Fruit fly (Drosophila melanogaster) whole organism, embryonic: Measurements from ENCODE around the gene CG6325.
A peak's percentile ranks its signal among the peaks of the same experiment; 100 is the strongest.

Experiments used
- Adf1 ChIP-seq: fragments of 200-800 bp; sonication (Bioruptor generic); IDR thresholded peaks from 2 replicates; pipeline ENCODE4 v1.3.6; 2022; ENCODE audit warnings: missing biosample characterization, missing genetic modification characterization
- CG10431 ChIP-seq: fragments of 200-800 bp; sonication (Bioruptor generic); optimal IDR thresholded peaks from 3 replicates; lab custom pipeline; 2018; ENCODE audit warnings: missing biosample characterization, mild to moderate bottlenecking, missing genetic modification characterization
- CG10565 ChIP-seq: fragments of 200-800 bp; sonication (Bioruptor generic); optimal IDR thresholded peaks from 3 replicates; lab custom pipeline; 2016; ENCODE audit warnings: missing biosample characterization, mild to moderate bottlenecking, missing genetic modification characterization
- CG10654 ChIP-seq: fragments of 200-800 bp; sonication (Bioruptor generic); optimal IDR thresholded peaks from 2 replicates; lab custom pipeline; 2016; ENCODE audit warnings: missing biosample characterization, missing genetic modification characterization
- CG12219 ChIP-seq: fragments of 200-800 bp; sonication (Bioruptor generic); optimal IDR thresholded peaks from 3 replicates; lab custom pipeline; 2018; ENCODE audit warnings: missing biosample characterization, mild to moderate bottlenecking, missing genetic modification characterization
- CG12299 ChIP-seq: fragments of 200-800 bp; sonication (Bioruptor generic); optimal IDR thresholded peaks from 2 replicates; lab custom pipeline; 2018; ENCODE audit warnings: missing biosample characterization, mild to moderate bottlenecking, missing genetic modification characterization
- CG13624 ChIP-seq: fragments of 200-800 bp; sonication (Bioruptor generic); optimal IDR thresholded peaks from 2 replicates; lab custom pipeline; 2016; ENCODE audit warnings: missing biosample characterization, missing genetic modification characterization
- CG14014 ChIP-seq: fragments of 200-800 bp; sonication (Bioruptor generic); IDR thresholded peaks from 2 replicates; pipeline ENCODE4 v1.3.6; 2022; ENCODE audit warnings: missing biosample characterization, missing genetic modification characterization
- CG1529 ChIP-seq: fragments of 200-800 bp; sonication (Bioruptor generic); optimal IDR thresholded peaks from 3 replicates; lab custom pipeline; 2018; ENCODE audit warnings: missing biosample characterization, missing genetic modification characterization
- CG15514 ChIP-seq: fragments of 200-800 bp; sonication (Bioruptor generic); optimal IDR thresholded peaks from 3 replicates; lab custom pipeline; 2017; ENCODE audit warnings: missing biosample characterization, missing genetic modification characterization, mild to moderate bottlenecking, moderate library complexity, missing genetic modification reagents
- CG17385 ChIP-seq: fragments of 200-800 bp; sonication (Bioruptor generic); optimal IDR thresholded peaks from 3 replicates; lab custom pipeline; 2018; ENCODE audit warnings: missing biosample characterization, mild to moderate bottlenecking, missing genetic modification characterization
- CG2120 ChIP-seq: fragments of 200-800 bp; sonication (Bioruptor generic); optimal IDR thresholded peaks from 3 replicates; lab custom pipeline; 2016; ENCODE audit warnings: missing biosample characterization, missing genetic modification characterization
- CG31365 ChIP-seq: fragments of 200-800 bp; sonication (Bioruptor generic); optimal IDR thresholded peaks from 2 replicates; lab custom pipeline; 2018; ENCODE audit warnings: missing biosample characterization, mild to moderate bottlenecking, missing genetic modification characterization
- CG42726 ChIP-seq: fragments of 200-800 bp; sonication (Bioruptor generic); IDR thresholded peaks from 2 replicates; pipeline ENCODE4 v1.3.6; 2022; ENCODE audit warnings: missing biosample characterization, missing genetic modification characterization; ENCODE audit not compliant: partially characterized antibody
- CG8388 ChIP-seq: fragments of 200-800 bp; sonication (Bioruptor generic); optimal IDR thresholded peaks from 2 replicates; lab custom pipeline; 2019; ENCODE audit warnings: missing biosample characterization, mild to moderate bottlenecking, missing genetic modification characterization, moderate library complexity
- CG9727 ChIP-seq: fragments of 200-800 bp; sonication (Bioruptor generic); optimal IDR thresholded peaks from 3 replicates; lab custom pipeline; 2017; ENCODE audit warnings: missing biosample characterization, mild to moderate bottlenecking, missing genetic modification characterization
- CG9876 ChIP-seq: fragments of 200-800 bp; sonication (Bioruptor generic); optimal IDR thresholded peaks from 2 replicates; lab custom pipeline; 2016; ENCODE audit warnings: missing biosample characterization, missing genetic modification characterization
- D19B ChIP-seq: fragments of 200-800 bp; sonication (Bioruptor generic); optimal IDR thresholded peaks from 2 replicates; lab custom pipeline; 2017; ENCODE audit warnings: missing biosample characterization, mild to moderate bottlenecking, missing genetic modification characterization
- Dfd ChIP-seq, 2 experiments: fragments of >200 bp; optimal IDR thresholded peaks; 2 replicates each; lab custom pipeline; 2017; ENCODE audit warnings: missing biosample characterization in 2 of 2, missing genetic modification characterization in 2 of 2
- Drgx ChIP-seq: fragments of 200-800 bp; sonication (Bioruptor generic); IDR thresholded peaks from 2 replicates; pipeline ENCODE4 v1.3.6; 2022; ENCODE audit warnings: missing biosample characterization, missing genetic modification characterization
- H2.0 ChIP-seq: fragments of 200-800 bp; sonication (Bioruptor generic); IDR thresholded peaks from 2 replicates; pipeline ENCODE4 v1.3.6; 2022; ENCODE audit warnings: missing biosample characterization, missing genetic modification characterization
- HHEX ChIP-seq: fragments of 200-800 bp; sonication (Bioruptor generic); optimal IDR thresholded peaks from 3 replicates; lab custom pipeline; 2017; ENCODE audit warnings: missing biosample characterization, mild to moderate bottlenecking, missing genetic modification characterization, missing genetic modification reagents
- HLH4C ChIP-seq: fragments of 200-800 bp; sonication (Bioruptor generic); IDR thresholded peaks from 3 replicates; pipeline ENCODE4 v1.3.6; 2022; ENCODE audit warnings: missing biosample characterization, missing genetic modification characterization; ENCODE audit not compliant: partially characterized antibody
- Hey ChIP-seq: fragments of 200-800 bp; sonication (Bioruptor generic); optimal IDR thresholded peaks from 3 replicates; lab custom pipeline; 2018; ENCODE audit warnings: missing biosample characterization, mild to moderate bottlenecking, missing genetic modification characterization
- Hmr ChIP-seq: fragments of 200-800 bp; sonication (Bioruptor generic); optimal IDR thresholded peaks from 3 replicates; lab custom pipeline; 2017; ENCODE audit warnings: mild to moderate bottlenecking, missing biosample characterization, missing genetic modification reagents, missing genetic modification characterization
- Hr3 ChIP-seq: fragments of 200-800 bp; sonication (Bioruptor generic); optimal IDR thresholded peaks from 3 replicates; lab custom pipeline; 2016; ENCODE audit warnings: missing biosample characterization, missing genetic modification characterization
- Hr39 ChIP-seq: fragments of >200 bp; optimal IDR thresholded peaks from 2 replicates; lab custom pipeline; 2017
- Max ChIP-seq: fragments of 200-800 bp; sonication (Bioruptor generic); optimal IDR thresholded peaks from 2 replicates; lab custom pipeline; 2016; ENCODE audit warnings: missing biosample characterization, mild to moderate bottlenecking, missing genetic modification characterization
- Sry-δ ChIP-seq: fragments of 200-800 bp; sonication (Bioruptor generic); optimal IDR thresholded peaks from 2 replicates; lab custom pipeline; 2016; ENCODE audit warnings: missing biosample characterization, missing genetic modification characterization
- YL-1 ChIP-seq: fragments of 200-800 bp; sonication (Bioruptor generic); optimal IDR thresholded peaks from 3 replicates; lab custom pipeline; 2017; ENCODE audit warnings: missing biosample characterization, mild to moderate bottlenecking, missing genetic modification characterization
- ato ChIP-seq: fragments of 200-800 bp; sonication (Bioruptor generic); IDR thresholded peaks from 2 replicates; pipeline ENCODE4 v1.3.6; 2022; ENCODE audit warnings: missing biosample characterization, missing genetic modification characterization; ENCODE audit not compliant: partially characterized antibody
- bsh ChIP-seq, 2 experiments: fragments of 200-800 bp; sonication (Bioruptor generic); optimal IDR thresholded peaks; 2 replicates each; lab custom pipeline; 2017 to 2018; ENCODE audit warnings: mild to moderate bottlenecking in 2 of 2, missing biosample characterization in 2 of 2, missing genetic modification characterization in 2 of 2, moderate library complexity in 1 of 2
- chm ChIP-seq: fragments of 200-800 bp; sonication (Bioruptor generic); IDR thresholded peaks from 2 replicates; pipeline ENCODE4 v1.3.6; 2022; ENCODE audit warnings: missing biosample characterization, missing genetic modification characterization
- dmrt11E ChIP-seq: fragments of 200-800 bp; sonication (Bioruptor generic); optimal IDR thresholded peaks from 3 replicates; lab custom pipeline; 2018; ENCODE audit warnings: missing biosample characterization, mild to moderate bottlenecking, missing genetic modification characterization, moderate library complexity
- en ChIP-seq: fragments of 200-800 bp; sonication (Bioruptor generic); optimal IDR thresholded peaks from 2 replicates; lab custom pipeline; 2016; ENCODE audit warnings: missing biosample characterization, missing genetic modification characterization
- fd102C ChIP-seq: fragments of 200-800 bp; sonication (Bioruptor generic); optimal IDR thresholded peaks from 2 replicates; lab custom pipeline; 2018; ENCODE audit warnings: missing biosample characterization, mild to moderate bottlenecking, missing genetic modification characterization, moderate library complexity
- fu2 ChIP-seq: fragments of 200-800 bp; sonication (Bioruptor generic); optimal IDR thresholded peaks from 2 replicates; lab custom pipeline; 2016; ENCODE audit warnings: missing biosample characterization, missing genetic modification characterization
- gcm ChIP-seq: fragments of 200-800 bp; sonication (Bioruptor generic); optimal IDR thresholded peaks from 2 replicates; lab custom pipeline; 2019; ENCODE audit warnings: missing biosample characterization, mild to moderate bottlenecking, missing genetic modification characterization, moderate library complexity
- her ChIP-seq: fragments of 200-800 bp; sonication (Bioruptor generic); optimal IDR thresholded peaks from 2 replicates; lab custom pipeline; 2016; ENCODE audit warnings: missing biosample characterization, missing genetic modification characterization
- klu ChIP-seq: fragments of 200-800 bp; sonication (Bioruptor generic); IDR thresholded peaks from 2 replicates; pipeline ENCODE4 v1.3.6; 2022; ENCODE audit warnings: missing biosample characterization, missing genetic modification characterization
- luna ChIP-seq: fragments of 200-800 bp; sonication (Bioruptor generic); optimal IDR thresholded peaks from 2 replicates; lab custom pipeline; 2016; ENCODE audit warnings: missing biosample characterization, missing genetic modification characterization
- maf-S ChIP-seq: fragments of 200-800 bp; sonication (Bioruptor generic); optimal IDR thresholded peaks from 2 replicates; lab custom pipeline; 2016; ENCODE audit warnings: missing biosample characterization, missing genetic modification characterization
- prd ChIP-seq, 3 experiments: fragments of >200 bp in 2 of 3; fragments of 200-800 bp in 1 of 3; sonication (Bioruptor generic) in 1 of 3; optimal IDR thresholded peaks in 2 of 3; IDR thresholded peaks in 1 of 3; 2 replicates in 2 of 3; 3 replicates in 1 of 3; pipeline versions ENCODE4 v1.3.6 to Lab custom; 2017 to 2022; ENCODE audit warnings: missing biosample characterization in 1 of 3, missing genetic modification characterization in 1 of 3
- pros ChIP-seq: fragments of 200-800 bp; sonication (Bioruptor generic); optimal IDR thresholded peaks from 3 replicates; lab custom pipeline; 2019; ENCODE audit warnings: missing biosample characterization, mild to moderate bottlenecking, missing genetic modification characterization, moderate library complexity
- psq ChIP-seq: fragments of 200-800 bp; sonication (Bioruptor generic); optimal IDR thresholded peaks from 2 replicates; lab custom pipeline; 2017; ENCODE audit warnings: missing biosample characterization, missing genetic modification characterization
- rib ChIP-seq: fragments of 200-800 bp; sonication (Bioruptor generic); IDR thresholded peaks from 2 replicates; pipeline ENCODE4 v1.3.6; 2022; ENCODE audit warnings: missing biosample characterization, missing genetic modification characterization
- sens ChIP-seq: fragments of 200-800 bp; sonication (Bioruptor generic); peaks from one replicate; lab custom pipeline; 2016; ENCODE audit warnings: missing biosample characterization, missing genetic modification characterization
- sim ChIP-seq: fragments of 200-800 bp; sonication (Bioruptor generic); IDR thresholded peaks from 2 replicates; pipeline ENCODE4 v1.3.6; 2022; ENCODE audit warnings: missing biosample characterization, missing genetic modification characterization
- ssp ChIP-seq: fragments of 200-800 bp; sonication (Bioruptor generic); IDR thresholded peaks from 2 replicates; pipeline ENCODE4 v1.3.6; 2022; ENCODE audit warnings: missing biosample characterization, missing genetic modification characterization
- tgo ChIP-seq: fragments of 200-800 bp; sonication (Bioruptor generic); IDR thresholded peaks from 3 replicates; pipeline ENCODE4 v1.3.6; 2022; ENCODE audit warnings: missing biosample characterization, missing genetic modification characterization
- tll ChIP-seq, 2 experiments: fragments of 200-800 bp in 1 of 2; fragments of >200 bp in 1 of 2; sonication (Bioruptor generic) in 1 of 2; optimal IDR thresholded peaks; 2 replicates each; lab custom pipeline; 2017 to 2019; ENCODE audit warnings: missing biosample characterization in 2 of 2, missing genetic modification characterization in 2 of 2, mild to moderate bottlenecking in 1 of 2, moderate library complexity in 1 of 2
- wek ChIP-seq: fragments of 200-800 bp; sonication (Bioruptor generic); optimal IDR thresholded peaks from 3 replicates; lab custom pipeline; 2018; ENCODE audit warnings: missing biosample characterization, mild to moderate bottlenecking, missing genetic modification characterization, moderate library complexity

Gene CG6325

DNA sequence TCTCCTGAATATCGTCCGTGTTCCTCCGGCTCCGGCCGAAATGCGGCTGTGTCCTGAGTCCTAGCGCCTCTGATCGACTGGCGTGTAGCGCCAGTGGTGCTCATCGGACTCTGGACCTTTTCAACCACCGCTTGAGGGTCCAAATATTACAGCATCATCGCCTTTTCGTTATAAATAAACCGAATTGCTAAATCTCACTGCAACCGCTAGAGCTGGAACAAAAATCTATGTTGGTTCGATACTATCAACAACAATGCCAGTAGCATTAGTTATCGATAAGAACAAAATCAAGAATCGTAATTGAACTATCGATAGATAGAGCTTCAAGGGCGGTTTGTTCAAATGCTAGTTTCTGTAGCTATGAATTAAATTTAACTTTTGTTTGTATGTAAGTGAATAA lies at the start of gene CG6325:
Gene CG6325 (minus strand): TSS at position 220 of the 400 bp plus-strand sequence.
- TF ChIP-seq HHEX (GFP tag; lab: Kevin White, UChicago) = no peak
- no peak for TF ChIP-seq wek (GFP tag; lab: Kevin White, UChicago)
- TF ChIP-seq CG2120 (GFP tag; lab: Kevin White, UChicago) = peak; percentile 24
- no peak for TF ChIP-seq rib (GFP tag; lab: Robert Waterston, UW)
- TF ChIP-seq Sry-δ (GFP tag; lab: Kevin White, UChicago) = peak; percentile 97
- no peak for TF ChIP-seq Max (GFP tag; lab: Kevin White, UChicago)
- TF ChIP-seq maf-S (GFP tag; lab: Kevin White, UChicago) = no peak
- no peak for TF ChIP-seq sim (GFP tag; lab: Robert Waterston, UW)
- TF ChIP-seq Hr39 = no peak
- no peak for TF ChIP-seq CG12219 (GFP tag; lab: Kevin White, UChicago)
- TF ChIP-seq CG13624 (GFP tag; lab: Kevin White, UChicago) = peak; percentile 37
- TF ChIP-seq Adf1 (GFP tag; lab: Robert Waterston, UW) = no peak
- no peak for TF ChIP-seq prd (optimal IDR thresholded peaks at IDR 0.05; lab: Kevin White, UChicago)
- no peak for TF ChIP-seq prd (GFP tag; IDR thresholded peaks at IDR 0.05; lab: Robert Waterston, UW)
- TF ChIP-seq chm = no peak
- no peak for TF ChIP-seq H2.0 (GFP tag; lab: Robert Waterston, UW)
- TF ChIP-seq CG9727 (GFP tag; lab: Kevin White, UChicago) = no peak
- TF ChIP-seq en (GFP tag; lab: Kevin White, UChicago) = no peak
- TF ChIP-seq bsh (GFP tag; optimal IDR thresholded peaks at IDR 0.05; lab: Kevin White, UChicago) = no peak
- TF ChIP-seq Drgx (GFP tag; lab: Robert Waterston, UW) = no peak
- TF ChIP-seq CG1529 (GFP tag; lab: Kevin White, UChicago) = no peak
- no peak for TF ChIP-seq klu
- no peak for TF ChIP-seq Hey (tag; lab: Kevin White, UChicago)
- no peak for TF ChIP-seq Hr3 (GFP tag; lab: Kevin White, UChicago)
- no peak for TF ChIP-seq psq (GFP tag; lab: Kevin White, UChicago)
- TF ChIP-seq CG17385 (GFP tag; lab: Kevin White, UChicago) = no peak
- peak; percentile 19 for TF ChIP-seq luna (GFP tag; lab: Kevin White, UChicago)
- TF ChIP-seq ato (GFP tag; lab: Robert Waterston, UW) = peak; percentile 99
- TF ChIP-seq CG10565 = no peak
- TF ChIP-seq CG31365 (tag; lab: Kevin White, UChicago) = no peak
- TF ChIP-seq Dfd (GFP tag; optimal IDR thresholded peaks at IDR 0.05; lab: Kevin White, UChicago) = no peak
- no peak for TF ChIP-seq D19B (GFP tag; lab: Kevin White, UChicago)
- peak; percentile 95 for TF ChIP-seq CG42726 (GFP tag; lab: Robert Waterston, UW)
- TF ChIP-seq tll (GFP tag; optimal IDR thresholded peaks at IDR 0.05; lab: Kevin White, UChicago) = no peak
- no peak for TF ChIP-seq CG10431 (GFP tag; lab: Kevin White, UChicago)
- TF ChIP-seq CG15514 (GFP tag; lab: Kevin White, UChicago) = no peak
- no peak for TF ChIP-seq her (GFP tag; lab: Kevin White, UChicago)
- no peak for TF ChIP-seq CG9876 (GFP tag; lab: Kevin White, UChicago)
- TF ChIP-seq CG8388 (GFP tag; lab: Kevin White, UChicago) = no peak
- TF ChIP-seq pros (GFP tag; lab: Kevin White, UChicago) = no peak
- TF ChIP-seq dmrt11E (tag; lab: Kevin White, UChicago) = no peak
- no peak for TF ChIP-seq fu2
- TF ChIP-seq gcm (GFP tag; lab: Kevin White, UChicago) = no peak
- TF ChIP-seq tgo (GFP tag; lab: Robert Waterston, UW) = no peak
- TF ChIP-seq fd102C = no peak
- no peak for TF ChIP-seq CG10654 (GFP tag; lab: Kevin White, UChicago)
- peak; percentile 82 for TF ChIP-seq sens (GFP tag; lab: Kevin White, UChicago)
- TF ChIP-seq HLH4C (GFP tag; lab: Robert Waterston, UW) = peak; percentile 99
- TF ChIP-seq YL-1 (GFP tag; lab: Kevin White, UChicago) = peak; percentile 31
- TF ChIP-seq CG12299 = no peak
- TF ChIP-seq CG14014 = no peak; the same call in 1 of the 2 replicates
- TF ChIP-seq Hmr (GFP tag; lab: Kevin White, UChicago) = no peak
- TF ChIP-seq ssp = no peak
